Fruit fly (Drosophila melanogaster): ENCODE results near the gene CG9459.

The CG9459 gene

dm6 chr3R:9860561-9860960, 42.4 kb upstream of the CG9459 start:
- TF ChIP-seq CG12236 (GFP tag; optimal IDR thresholded peaks at IDR 0.05) (no peak), ems (GFP tag; optimal IDR thresholded peaks at IDR 0.05) (no peak), E2f2 (GFP tag; IDR thresholded peaks at IDR 0.05) (no peak), CkIIα-i1 (GFP tag; IDR thresholded peaks at IDR 0.05) (no peak), Bteb2 (GFP tag; optimal IDR thresholded peaks at IDR 0.05) (no peak), Blimp-1 (GFP tag; optimal IDR thresholded peaks at IDR 0.05) (peak; percentile 31), ranshi (GFP tag; IDR thresholded peaks at IDR 0.05) (no peak), CG11504 (tag; optimal IDR thresholded peaks at IDR 0.05) (peak; percentile 48), gem (tag; optimal IDR thresholded peaks at IDR 0.05) (peak; percentile 21), CG13424 (tag; optimal IDR thresholded peaks at IDR 0.05) (no peak), CG4617 (GFP tag; optimal IDR thresholded peaks at IDR 0.05; ENCODE audit: borderline replicate concordance) (no peak), chn (GFP tag; optimal IDR thresholded peaks at IDR 0.05) (no peak), ap (GFP tag; IDR thresholded peaks at IDR 0.05) (no peak), BtbVII (GFP tag; optimal IDR thresholded peaks at IDR 0.05) (no peak), Fer1 (GFP tag; optimal IDR thresholded peaks at IDR 0.05) (peak; percentile 41), row (GFP tag; IDR thresholded peaks at IDR 0.05) (0 out of 3 replicates have a peak, but pooled peaks have one; percentile 8), pnt (GFP tag; optimal IDR thresholded peaks at IDR 0.05) (no peak), nerfin-2 (GFP tag; IDR thresholded peaks at IDR 0.05; ENCODE audit: partially characterized antibody) (no peak), CG12219 (GFP tag; optimal IDR thresholded peaks at IDR 0.05) (no peak), vfl (GFP tag; optimal IDR thresholded peaks at IDR 0.05) (no peak), gcm (GFP tag; optimal IDR thresholded peaks at IDR 0.05) (no peak), CG12155 (GFP tag; optimal IDR thresholded peaks at IDR 0.05) (no peak), CG6689 (GFP tag; IDR thresholded peaks at IDR 0.05) (no peak), CoRest (tag; optimal IDR thresholded peaks at IDR 0.05) (no peak), CG14710 (tag; optimal IDR thresholded peaks at IDR 0.05) (no peak), CG5245 (GFP tag; optimal IDR thresholded peaks at IDR 0.05) (no peak), CG11695 (GFP tag; IDR thresholded peaks at IDR 0.05) (no peak), lab (GFP tag; optimal IDR thresholded peaks at IDR 0.05) (peak; percentile 51), CG3065 (GFP tag; optimal IDR thresholded peaks at IDR 0.05) (no peak), trh (GFP tag; optimal IDR thresholded peaks at IDR 0.05) (no peak), CG9876 (GFP tag; optimal IDR thresholded peaks at IDR 0.05) (no peak), Vsx1 (GFP tag; optimal IDR thresholded peaks at IDR 0.05) (no peak), CG14667 (GFP tag; IDR thresholded peaks at IDR 0.05) (no peak), sens (GFP tag) (peak; percentile 62), usp (GFP tag; optimal IDR thresholded peaks at IDR 0.05) (no peak), hkb (optimal IDR thresholded peaks at IDR 0.05) (no peak), hkb (GFP tag; IDR thresholded peaks at IDR 0.05) (peak; percentile 43; the same call in 1 of the 2 replicates), CG2712 (tag; optimal IDR thresholded peaks at IDR 0.05) (peak; percentile 1), onecut (GFP tag; IDR thresholded peaks at IDR 0.05) (no peak), Med (GFP tag) (peak; percentile 50), Jarid2 (GFP tag; optimal IDR thresholded peaks at IDR 0.05) (no peak), CG1647 (GFP tag; optimal IDR thresholded peaks at IDR 0.05) (no peak), Meics (GFP tag; optimal IDR thresholded peaks at IDR 0.05) (peak; percentile 9), CG15601 (tag; optimal IDR thresholded peaks at IDR 0.05) (no peak), ssp (GFP tag; IDR thresholded peaks at IDR 0.05) (no peak), ro (GFP tag; IDR thresholded peaks at IDR 0.05) (no peak), CG34422 (GFP tag; IDR thresholded peaks at IDR 0.05) (no peak), her (GFP tag; optimal IDR thresholded peaks at IDR 0.05) (no peak), gce (GFP tag; IDR thresholded peaks at IDR 0.05) (no peak), Ada2b (GFP tag; IDR thresholded peaks at IDR 0.05) (peak; percentile 15; the same call in 1 of the 2 replicates), Hmx (GFP tag; optimal IDR thresholded peaks at IDR 0.05) (no peak), Ssrp (tag; optimal IDR thresholded peaks at IDR 0.05) (no peak), bcd (GFP tag; optimal IDR thresholded peaks at IDR 0.05) (no peak)

All from whole organism, embryonic.